Worm (Caenorhabditis elegans) whole organism, late embryonic: ENCODE data around the gene aqp-2.

Experiments used
- K09A11.1 ChIP-seq: sonication (generic microtip); optimal IDR thresholded peaks from 2 replicates; lab custom pipeline; 2017; ENCODE audit warnings: antibody characterized with exemption, mild to moderate bottlenecking, missing genetic modification characterization, missing compliant biosample characterization; ENCODE audit not compliant: insufficient read depth
- ama-1 ChIP-seq: fragments of 150-350 bp; optimal IDR thresholded peaks from 2 replicates; lab custom pipeline; 2014
- ceh-22 ChIP-seq: sonication (generic microtip); optimal IDR thresholded peaks from 2 replicates; lab custom pipeline; 2017; ENCODE audit warnings: missing biosample characterization, missing genetic modification characterization
- elt-2 ChIP-seq: sonication (generic microtip); optimal IDR thresholded peaks from 2 replicates; lab custom pipeline; 2016; ENCODE audit warnings: missing genetic modification reagents, missing genetic modification characterization, missing compliant biosample characterization
- fkh-6 ChIP-seq: sonication (generic microtip); optimal IDR thresholded peaks from 2 replicates; lab custom pipeline; 2016; ENCODE audit warnings: missing genetic modification characterization, missing compliant biosample characterization
- hlh-15 ChIP-seq: sonication (generic microtip); optimal IDR thresholded peaks from 2 replicates; lab custom pipeline; 2016; ENCODE audit warnings: missing genetic modification characterization, missing compliant biosample characterization
- lim-6 ChIP-seq: sonication (generic microtip); optimal IDR thresholded peaks from 2 replicates; lab custom pipeline; 2016; ENCODE audit warnings: missing genetic modification characterization, missing compliant biosample characterization
- lin-11 ChIP-seq: fragments of 200-800 bp; sonication (Bioruptor generic); optimal IDR thresholded peaks from 2 replicates; lab custom pipeline; 2018; ENCODE audit warnings: mild to moderate bottlenecking, missing genetic modification characterization, missing compliant biosample characterization
- madf-2 ChIP-seq: sonication (generic microtip); optimal IDR thresholded peaks from 2 replicates; lab custom pipeline; 2017; ENCODE audit warnings: missing genetic modification characterization, missing compliant biosample characterization
- pqm-1 ChIP-seq: sonication (generic microtip); optimal IDR thresholded peaks from 2 replicates; lab custom pipeline; 2016; ENCODE audit warnings: missing genetic modification characterization, missing compliant biosample characterization
- unc-42 ChIP-seq: sonication (generic microtip); optimal IDR thresholded peaks from 2 replicates; lab custom pipeline; 2016; ENCODE audit warnings: missing genotype, missing genetic modification characterization, missing compliant biosample characterization
- unc-55 ChIP-seq: sonication (generic microtip); optimal IDR thresholded peaks from 2 replicates; lab custom pipeline; 2017; ENCODE audit warnings: missing biosample characterization, missing genetic modification reagents, missing genetic modification characterization

DNA sequence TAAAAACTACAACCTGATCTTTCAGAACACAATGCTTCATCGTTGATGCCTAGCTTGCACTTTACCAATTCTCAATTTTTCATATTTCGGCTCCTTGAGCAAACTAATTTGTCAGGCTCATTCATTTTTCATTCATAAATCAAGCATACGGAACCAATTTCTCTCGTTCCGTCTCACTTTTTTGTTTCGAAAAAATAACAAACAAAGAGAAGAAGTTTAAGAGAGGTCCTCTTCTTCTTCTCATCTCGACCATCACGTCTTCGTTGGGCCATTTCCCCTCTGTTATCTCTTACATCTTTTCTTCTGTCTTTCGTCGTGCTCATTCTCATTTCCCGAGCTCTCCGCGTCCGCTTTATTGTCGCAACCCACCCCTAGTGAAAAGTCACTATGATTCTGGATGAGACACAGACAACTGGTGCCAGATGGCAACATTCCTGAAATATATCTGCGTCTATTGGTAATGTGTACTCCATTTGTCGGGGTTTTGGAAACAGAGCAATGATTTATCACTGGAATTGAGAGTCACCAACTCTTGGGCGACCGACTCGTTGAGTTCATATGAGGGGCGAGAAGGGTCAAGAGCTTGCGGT, 3.0 kb upstream of the aqp-2 start:
- TF ChIP-seq unc-55 (peak; percentile 93), ceh-22 (tag; lab: Kevin White, UChicago) (no peak), ama-1 (no peak), fkh-6 (no peak), lim-6 (no peak), lin-11 (tag; lab: Kevin White, UChicago) (no peak), madf-2 (tag; lab: Kevin White, UChicago) (no peak), unc-42 (tag; lab: Kevin White, UChicago) (no peak), K09A11.1 (tag; lab: Kevin White, UChicago) (no peak), pqm-1 (tag; lab: Kevin White, UChicago) (no peak), elt-2 (tag; lab: Kevin White, UChicago) (no peak), hlh-15 (no peak)
